Worm (Caenorhabditis elegans): Measurements from ENCODE around the gene B0035.13.

DNA sequence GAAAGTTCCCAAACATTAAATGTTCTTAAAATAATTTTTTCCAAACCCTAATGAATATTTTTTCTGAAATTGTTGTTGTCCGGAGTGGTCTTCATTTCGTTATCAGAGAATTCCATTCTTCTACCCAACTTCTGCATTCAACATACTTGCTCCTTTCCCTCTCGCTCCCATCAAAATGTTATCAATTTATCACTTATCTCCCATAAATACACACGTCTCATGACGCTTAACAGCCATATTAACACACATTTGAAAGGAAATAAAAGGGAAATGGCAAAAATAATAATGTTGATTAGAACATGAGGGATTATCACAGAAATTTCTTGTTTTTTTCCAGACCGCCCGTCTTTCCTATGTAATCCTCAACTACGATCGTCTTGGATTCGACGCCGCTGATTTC is 17.6 kb downstream of the B0035.13 start:
- TF ChIP-seq fkh-3 (tag; optimal IDR thresholded peaks at IDR 0.05) (no peak), ztf-18 (tag; optimal IDR thresholded peaks at IDR 0.05) (no peak)
